Fruit fly (Drosophila melanogaster): ENCODE measurements around the gene CG17919.
A peak's percentile ranks its signal among the peaks of the same experiment; 100 is the strongest.

Gene CG17919

dm6 chr3R:6343396-6344239 lies at the start of gene CG17919 (continued):
- peak in 1 of 2 experiments; percentile 57 for TF ChIP-seq Hr51 (GFP tag; optimal IDR thresholded peaks at IDR 0.05)
- peak; percentile 35 for TF ChIP-seq oc (tag; optimal IDR thresholded peaks at IDR 0.05)
- TF ChIP-seq grn (GFP tag; optimal IDR thresholded peaks at IDR 0.05), result peak; percentile 91
- TF ChIP-seq Med (GFP tag), result peak; percentile 48
- no peak for TF ChIP-seq CG10543 (GFP tag; optimal IDR thresholded peaks at IDR 0.05)
- TF ChIP-seq az2 (GFP tag; optimal IDR thresholded peaks at IDR 0.05), result no peak
- no peak for TF ChIP-seq CG17385 (GFP tag; optimal IDR thresholded peaks at IDR 0.05)
- no peak for TF ChIP-seq CG17568 (GFP tag; optimal IDR thresholded peaks at IDR 0.05)
- no peak for TF ChIP-seq CG7556 (GFP tag; optimal IDR thresholded peaks at IDR 0.05)
- no peak for TF ChIP-seq chn (GFP tag; optimal IDR thresholded peaks at IDR 0.05)
- peak; percentile 31; the same call in 1 of the 2 replicates for TF ChIP-seq CG31441 (GFP tag; IDR thresholded peaks at IDR 0.05)
- no peak for TF ChIP-seq Taf1 (GFP tag; IDR thresholded peaks at IDR 0.05)
- no peak for TF ChIP-seq Tbp (GFP tag; optimal IDR thresholded peaks at IDR 0.05)
- TF ChIP-seq croc (GFP tag; conservative IDR thresholded peaks at IDR 0.05), result no peak
- TF ChIP-seq CG8478 (optimal IDR thresholded peaks at IDR 0.05), result no peak
- TF ChIP-seq CG7357 (GFP tag; IDR thresholded peaks at IDR 0.05), result no peak
- TF ChIP-seq shn (GFP tag; optimal IDR thresholded peaks at IDR 0.05), result no peak
- no peak for TF ChIP-seq CG11247 (GFP tag; IDR thresholded peaks at IDR 0.05)
- TF ChIP-seq HLH54F (GFP tag; optimal IDR thresholded peaks at IDR 0.05), result no peak
- TF ChIP-seq gt (GFP tag; IDR thresholded peaks at IDR 0.05), result no peak
- no peak for TF ChIP-seq tap (tag; optimal IDR thresholded peaks at IDR 0.05)
- TF ChIP-seq CG15269 (tag; optimal IDR thresholded peaks at IDR 0.05), result no peak
- TF ChIP-seq zfh2 (GFP tag; optimal IDR thresholded peaks at IDR 0.05), result no peak
- TF ChIP-seq CG17802 (tag; optimal IDR thresholded peaks at IDR 0.05), result no peak
- TF ChIP-seq CG2678 (tag; optimal IDR thresholded peaks at IDR 0.05), result no peak
- no peak for TF ChIP-seq CG4328 (GFP tag; optimal IDR thresholded peaks at IDR 0.05)
- TF ChIP-seq rib (GFP tag; IDR thresholded peaks at IDR 0.05), result no peak
- no peak for TF ChIP-seq seq (GFP tag; IDR thresholded peaks at IDR 0.05)
- peak; percentile 26 for TF ChIP-seq CG12769 (tag; optimal IDR thresholded peaks at IDR 0.05)
- no peak for TF ChIP-seq CG1603 (tag; optimal IDR thresholded peaks at IDR 0.05)
- TF ChIP-seq pfk (GFP tag; optimal IDR thresholded peaks at IDR 0.05), result no peak
- TF ChIP-seq Myb (GFP tag; optimal IDR thresholded peaks at IDR 0.05), result no peak
- peak; percentile 36 for TF ChIP-seq Jarid2 (GFP tag; optimal IDR thresholded peaks at IDR 0.05)
- TF ChIP-seq pros (GFP tag; optimal IDR thresholded peaks at IDR 0.05), result no peak
- TF ChIP-seq NC2α (GFP tag; optimal IDR thresholded peaks at IDR 0.05), result no peak
- TF ChIP-seq CG11695 (GFP tag; IDR thresholded peaks at IDR 0.05), result no peak
- no peak for TF ChIP-seq dati (GFP tag; IDR thresholded peaks at IDR 0.05)
- no peak for TF ChIP-seq CG1602 (GFP tag; optimal IDR thresholded peaks at IDR 0.05)
- TF ChIP-seq pb (GFP tag; optimal IDR thresholded peaks at IDR 0.05), result no peak
- TF ChIP-seq dmrt11E (tag; optimal IDR thresholded peaks at IDR 0.05), result no peak
- no peak for TF ChIP-seq wor (GFP tag; IDR thresholded peaks at IDR 0.05)
- TF ChIP-seq Atf-2 (GFP tag; optimal IDR thresholded peaks at IDR 0.05), result no peak
- TF ChIP-seq bowl (GFP tag; IDR thresholded peaks at IDR 0.05), result no peak
- TF ChIP-seq CG6689 (GFP tag; IDR thresholded peaks at IDR 0.05), result no peak
- no peak for TF ChIP-seq abd-A (tag; optimal IDR thresholded peaks at IDR 0.05)
- no peak for TF ChIP-seq CG7987 (GFP tag; optimal IDR thresholded peaks at IDR 0.05)
- TF ChIP-seq repo (GFP tag; optimal IDR thresholded peaks at IDR 0.05), result no peak
- no peak for TF ChIP-seq dimm (GFP tag; IDR thresholded peaks at IDR 0.05)
- TF ChIP-seq CG8290 (GFP tag; optimal IDR thresholded peaks at IDR 0.05), result no peak
- TF ChIP-seq CG8290 (tag; optimal IDR thresholded peaks at IDR 0.05), result no peak
- TF ChIP-seq CG10462 (GFP tag; optimal IDR thresholded peaks at IDR 0.05), result no peak

Data from whole organism, embryonic.